Worm (Caenorhabditis elegans): ENCODE measurements around the gene Y6E2A.5.

DNA sequence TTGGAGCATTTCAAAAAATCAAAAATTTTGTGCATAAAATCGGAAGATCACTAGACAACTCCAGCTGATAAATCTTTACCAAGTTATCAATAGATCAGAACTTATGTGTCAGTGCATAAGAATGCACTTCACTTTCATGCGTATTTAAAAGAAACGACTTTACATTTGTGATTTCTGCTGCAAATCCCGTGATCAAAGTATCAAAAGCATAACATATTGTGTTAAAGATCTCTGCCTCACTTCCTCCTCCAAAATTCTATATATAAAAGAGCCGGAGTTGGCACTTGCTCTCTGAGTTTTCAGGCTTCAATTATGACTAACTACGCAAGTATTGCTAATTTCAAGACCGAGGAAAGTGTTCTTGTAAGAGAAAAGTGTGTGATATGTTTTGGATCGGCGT, 24.8 kb downstream of the Y6E2A.5 start, which contains the start of gene nhr-198:
- no peak for TF ChIP-seq hmbx-1 (tag; optimal IDR thresholded peaks at IDR 0.05)
- no peak for TF ChIP-seq sea-1 (GFP tag; conservative IDR thresholded peaks at IDR 0.05)
- TF ChIP-seq ama-1 (optimal IDR thresholded peaks at IDR 0.05), result no peak
- no peak for TF ChIP-seq tbx-37 (GFP tag; conservative IDR thresholded peaks at IDR 0.05)
- no peak for TF ChIP-seq ets-7 (tag; optimal IDR thresholded peaks at IDR 0.05)
- no peak for TF ChIP-seq ceh-36 (tag; optimal IDR thresholded peaks at IDR 0.05)
- no peak for TF ChIP-seq flt-1 (GFP tag; IDR thresholded peaks at IDR 0.05)
- TF ChIP-seq ceh-13 (GFP tag; optimal IDR thresholded peaks at IDR 0.05), result no peak
- no peak for TF ChIP-seq F13C5.2 (tag; optimal IDR thresholded peaks at IDR 0.05)
- no peak for TF ChIP-seq aly-1 (tag; optimal IDR thresholded peaks at IDR 0.05)
- no peak for TF ChIP-seq hnd-1 (tag; optimal IDR thresholded peaks at IDR 0.05)
- no peak for TF ChIP-seq B0310.2 (tag; optimal IDR thresholded peaks at IDR 0.05)
- no peak for TF ChIP-seq pes-1 (GFP tag; IDR thresholded peaks at IDR 0.05)
- no peak for TF ChIP-seq scrt-1 (GFP tag; IDR thresholded peaks at IDR 0.05)
